Worm (Caenorhabditis elegans) whole organism, late embryonic: ENCODE measurements around the gene tmc-1.

ENCODE experiments used
- dve-1 ChIP-seq: sonication (generic microtip); optimal IDR thresholded peaks from 2 replicates; lab custom pipeline; 2017; ENCODE audit warnings: antibody characterized with exemption, mild to moderate bottlenecking, missing genetic modification characterization, missing compliant biosample characterization
- hlh-8 ChIP-seq: sonication (generic microtip); optimal IDR thresholded peaks from 2 replicates; lab custom pipeline; 2016; ENCODE audit warnings: missing genotype, missing genetic modification characterization, missing compliant biosample characterization
- lim-6 ChIP-seq: sonication (generic microtip); optimal IDR thresholded peaks from 2 replicates; lab custom pipeline; 2016; ENCODE audit warnings: missing genetic modification characterization, missing compliant biosample characterization

ce11 chrX:1121575-1121974 is 40.4 kb upstream of the tmc-1 start:
- no peak for TF ChIP-seq dve-1 (tag; lab: Kevin White, UChicago)
- no peak for TF ChIP-seq lim-6
- TF ChIP-seq hlh-8 (tag; lab: Kevin White, UChicago), result no peak
